Fruit fly (Drosophila melanogaster) whole organism, embryonic: ENCODE measurements around the gene CG6937.

Experiments
- Abd-B ChIP-seq: fragments of 200-800 bp; sonication (Bioruptor generic); optimal IDR thresholded peaks from 2 replicates; lab custom pipeline; 2018; ENCODE audit warnings: missing biosample characterization, mild to moderate bottlenecking, missing genetic modification characterization, moderate library complexity
- CG12155 ChIP-seq: fragments of 200-800 bp; sonication (Bioruptor generic); optimal IDR thresholded peaks from 3 replicates; lab custom pipeline; 2016; ENCODE audit warnings: missing biosample characterization, missing genetic modification characterization
- CG12744 ChIP-seq: fragments of 200-800 bp; sonication (Bioruptor generic); optimal IDR thresholded peaks from 2 replicates; lab custom pipeline; 2016; ENCODE audit warnings: missing biosample characterization, missing genetic modification characterization
- CG13775 ChIP-seq: fragments of 200-800 bp; sonication (Bioruptor generic); optimal IDR thresholded peaks from 3 replicates; lab custom pipeline; 2017; ENCODE audit warnings: missing biosample characterization, mild to moderate bottlenecking, missing genetic modification characterization
- CG15269 ChIP-seq: fragments of 200-800 bp; sonication (Bioruptor generic); optimal IDR thresholded peaks from 2 replicates; lab custom pipeline; 2018; ENCODE audit warnings: missing biosample characterization, mild to moderate bottlenecking, missing genetic modification characterization, moderate library complexity
- CG15696 ChIP-seq: fragments of 200-800 bp; sonication (Bioruptor generic); optimal IDR thresholded peaks from 2 replicates; lab custom pipeline; 2019; ENCODE audit warnings: missing biosample characterization, mild to moderate bottlenecking, missing genetic modification characterization, moderate library complexity
- CG1647 ChIP-seq: fragments of 200-800 bp; sonication (Bioruptor generic); optimal IDR thresholded peaks from 3 replicates; lab custom pipeline; 2016; ENCODE audit warnings: missing biosample characterization, missing genetic modification characterization
- CG16813 ChIP-seq: fragments of 200-800 bp; sonication (Bioruptor generic); IDR thresholded peaks from 3 replicates; pipeline ENCODE4 v1.3.6; 2022; ENCODE audit warnings: missing biosample characterization, missing genetic modification characterization; ENCODE audit not compliant: partially characterized antibody
- CG17186 ChIP-seq: fragments of 200-800 bp; sonication (Bioruptor generic); optimal IDR thresholded peaks from 3 replicates; lab custom pipeline; 2017; ENCODE audit warnings: missing biosample characterization, missing genetic modification reagents, missing genetic modification characterization
- CG2678 ChIP-seq: fragments of 200-800 bp; sonication (Bioruptor generic); optimal IDR thresholded peaks from 3 replicates; lab custom pipeline; 2019; ENCODE audit warnings: missing biosample characterization, mild to moderate bottlenecking, missing genetic modification characterization, moderate library complexity
- CG3163 ChIP-seq: fragments of 200-800 bp; sonication (Bioruptor generic); optimal IDR thresholded peaks from 3 replicates; lab custom pipeline; 2016; ENCODE audit warnings: missing biosample characterization, missing genetic modification characterization
- CG5180 ChIP-seq: fragments of 200-800 bp; sonication (Bioruptor generic); optimal IDR thresholded peaks from 3 replicates; lab custom pipeline; 2017; ENCODE audit warnings: missing biosample characterization, missing genetic modification characterization, mild to moderate bottlenecking, moderate library complexity, missing genetic modification reagents
- CG6175 ChIP-seq: fragments of 200-800 bp; sonication (Bioruptor generic); IDR thresholded peaks from 3 replicates; pipeline ENCODE4 v1.3.6; 2022; ENCODE audit warnings: missing biosample characterization, missing genetic modification characterization
- CG6654 ChIP-seq: fragments of 200-800 bp; sonication (Bioruptor generic); optimal IDR thresholded peaks from 2 replicates; lab custom pipeline; 2017; ENCODE audit warnings: missing biosample characterization, mild to moderate bottlenecking, missing genetic modification characterization
- CG7745 ChIP-seq: fragments of 200-800 bp; sonication (Bioruptor generic); optimal IDR thresholded peaks from 2 replicates; lab custom pipeline; 2018; ENCODE audit warnings: missing biosample characterization, mild to moderate bottlenecking, missing genetic modification characterization, moderate library complexity
- Dek ChIP-seq: fragments of 200-800 bp; sonication (Bioruptor generic); optimal IDR thresholded peaks from 3 replicates; lab custom pipeline; 2019; ENCODE audit warnings: missing biosample characterization, mild to moderate bottlenecking, missing genetic modification characterization, moderate library complexity
- Dref ChIP-seq: fragments of 200-800 bp; sonication (Bioruptor generic); IDR thresholded peaks from 2 replicates; pipeline ENCODE4 v1.3.6; 2022; ENCODE audit warnings: missing biosample characterization, missing genetic modification characterization
- Ets97D ChIP-seq: fragments of 200-800 bp; sonication (Bioruptor generic); optimal IDR thresholded peaks from 3 replicates; lab custom pipeline; 2016; ENCODE audit warnings: missing biosample characterization, missing genetic modification characterization
- Fer1 ChIP-seq: fragments of 200-800 bp; sonication (Bioruptor generic); optimal IDR thresholded peaks from 2 replicates; lab custom pipeline; 2017; ENCODE audit warnings: missing biosample characterization, mild to moderate bottlenecking, missing genetic modification characterization
- H15 ChIP-seq: fragments of 200-800 bp; sonication (Bioruptor generic); IDR thresholded peaks from 3 replicates; pipeline ENCODE4 v1.3.6; 2022; ENCODE audit warnings: missing biosample characterization, missing genetic modification characterization
- Hey ChIP-seq: fragments of 200-800 bp; sonication (Bioruptor generic); optimal IDR thresholded peaks from 3 replicates; lab custom pipeline; 2018; ENCODE audit warnings: missing biosample characterization, mild to moderate bottlenecking, missing genetic modification characterization
- Hmx ChIP-seq: fragments of 200-800 bp; sonication (Bioruptor generic); optimal IDR thresholded peaks from 2 replicates; lab custom pipeline; 2016; ENCODE audit warnings: missing biosample characterization, missing genetic modification characterization
- Hr3 ChIP-seq: fragments of 200-800 bp; sonication (Bioruptor generic); optimal IDR thresholded peaks from 3 replicates; lab custom pipeline; 2016; ENCODE audit warnings: missing biosample characterization, missing genetic modification characterization
- MESR4 ChIP-seq: fragments of 200-800 bp; sonication (Bioruptor generic); optimal IDR thresholded peaks from 2 replicates; lab custom pipeline; 2018; ENCODE audit warnings: missing biosample characterization, mild to moderate bottlenecking, missing genetic modification characterization, moderate library complexity
- NK7.1 ChIP-seq: fragments of 200-800 bp; sonication (Bioruptor generic); optimal IDR thresholded peaks from 3 replicates; lab custom pipeline; 2016; ENCODE audit warnings: missing biosample characterization, missing genetic modification characterization
- Nf-YC ChIP-seq: fragments of 200-800 bp; optimal IDR thresholded peaks from 3 replicates; lab custom pipeline; 2019; ENCODE audit warnings: missing biosample characterization, mild to moderate bottlenecking, missing genetic modification characterization, moderate library complexity
- Oli ChIP-seq: fragments of 200-800 bp; sonication (Bioruptor generic); optimal IDR thresholded peaks from 2 replicates; lab custom pipeline; 2018; ENCODE audit warnings: missing biosample characterization, mild to moderate bottlenecking, missing genetic modification characterization, moderate library complexity
- Optix ChIP-seq: fragments of 200-800 bp; sonication (Bioruptor generic); IDR thresholded peaks from 3 replicates; pipeline ENCODE4 v1.3.6; 2022; ENCODE audit warnings: missing biosample characterization, missing genetic modification characterization
- Vsx1 ChIP-seq: fragments of 200-800 bp; sonication (Bioruptor generic); optimal IDR thresholded peaks from 2 replicates; lab custom pipeline; 2017; ENCODE audit warnings: missing biosample characterization, mild to moderate bottlenecking, missing genetic modification characterization, missing genetic modification reagents
- ac ChIP-seq: fragments of 200-800 bp; sonication (Bioruptor generic); optimal IDR thresholded peaks from 3 replicates; lab custom pipeline; 2017; ENCODE audit warnings: missing biosample characterization, mild to moderate bottlenecking, missing genetic modification characterization
- bcd ChIP-seq: fragments of 200-800 bp; sonication (Bioruptor generic); optimal IDR thresholded peaks from 2 replicates; lab custom pipeline; 2017; ENCODE audit warnings: missing biosample characterization, mild to moderate bottlenecking, missing genetic modification characterization
- caup ChIP-seq: fragments of 200-800 bp; sonication (Bioruptor generic); optimal IDR thresholded peaks from 3 replicates; lab custom pipeline; 2017; ENCODE audit warnings: missing biosample characterization, mild to moderate bottlenecking, missing genetic modification characterization, moderate library complexity; ENCODE audit not compliant: severe bottlenecking
- cg ChIP-seq: fragments of 200-800 bp; sonication (Bioruptor generic); optimal IDR thresholded peaks from 3 replicates; lab custom pipeline; 2019; ENCODE audit warnings: missing biosample characterization, mild to moderate bottlenecking, missing genetic modification characterization, moderate library complexity
- chinmo ChIP-seq: fragments of 200-800 bp; sonication (Bioruptor generic); IDR thresholded peaks from 4 replicates; pipeline ENCODE4 v1.3.6; 2022; ENCODE audit warnings: missing biosample characterization, missing genetic modification characterization; ENCODE audit not compliant: partially characterized antibody
- croc ChIP-seq: fragments of 200-800 bp; sonication (Bioruptor generic); conservative IDR thresholded peaks from 3 replicates; pipeline ENCODE4 v1.3.6; 2022; ENCODE audit warnings: missing biosample characterization, missing genetic modification characterization
- da ChIP-seq: fragments of 200-800 bp; sonication (Bioruptor generic); optimal IDR thresholded peaks from 2 replicates; lab custom pipeline; 2016; ENCODE audit warnings: missing biosample characterization, missing genetic modification characterization
- ems ChIP-seq: fragments of 200-800 bp; sonication (Bioruptor generic); optimal IDR thresholded peaks from 3 replicates; lab custom pipeline; 2016; ENCODE audit warnings: missing biosample characterization, missing genetic modification characterization
- fd64A ChIP-seq: fragments of 200-800 bp; sonication (Bioruptor generic); optimal IDR thresholded peaks from 3 replicates; lab custom pipeline; 2018; ENCODE audit warnings: missing biosample characterization, mild to moderate bottlenecking, missing genetic modification characterization
- gem ChIP-seq: fragments of 200-800 bp; sonication (Bioruptor generic); optimal IDR thresholded peaks from 2 replicates; lab custom pipeline; 2019; ENCODE audit warnings: missing biosample characterization, mild to moderate bottlenecking, missing genetic modification characterization, moderate library complexity
- her ChIP-seq: fragments of 200-800 bp; sonication (Bioruptor generic); optimal IDR thresholded peaks from 2 replicates; lab custom pipeline; 2016; ENCODE audit warnings: missing biosample characterization, missing genetic modification characterization
- hth ChIP-seq: fragments of >200 bp; optimal IDR thresholded peaks from 2 replicates; lab custom pipeline; 2017; ENCODE audit warnings: inconsistent platforms
- ken ChIP-seq: fragments of 200-800 bp; sonication (Bioruptor generic); IDR thresholded peaks from 3 replicates; pipeline ENCODE4 v1.3.6; 2022; ENCODE audit warnings: missing biosample characterization, missing genetic modification characterization
- lab ChIP-seq: fragments of 200-800 bp; sonication (Bioruptor generic); optimal IDR thresholded peaks from 3 replicates; lab custom pipeline; 2017; ENCODE audit warnings: missing biosample characterization, missing genetic modification characterization, mild to moderate bottlenecking, moderate library complexity, missing genetic modification reagents
- mld ChIP-seq: fragments of 200-800 bp; sonication (Bioruptor generic); IDR thresholded peaks from 3 replicates; pipeline ENCODE4 v1.3.6; 2022; ENCODE audit warnings: missing biosample characterization, missing genetic modification characterization; ENCODE audit not compliant: partially characterized antibody
- repo ChIP-seq: fragments of 200-800 bp; sonication (Bioruptor generic); optimal IDR thresholded peaks from 2 replicates; lab custom pipeline; 2016; ENCODE audit warnings: missing biosample characterization, missing genetic modification characterization
- schlank ChIP-seq: fragments of 200-800 bp; sonication (Bioruptor generic); optimal IDR thresholded peaks from 2 replicates; lab custom pipeline; 2018; ENCODE audit warnings: missing biosample characterization, mild to moderate bottlenecking, missing genetic modification characterization
- sna ChIP-seq: fragments of 200-800 bp; sonication (Bioruptor generic); IDR thresholded peaks from 2 replicates; pipeline ENCODE4 v1.3.6; 2022; ENCODE audit warnings: missing biosample characterization, missing genetic modification characterization; ENCODE audit not compliant: partially characterized antibody
- stwl ChIP-seq: fragments of 200-800 bp; sonication (Bioruptor generic); optimal IDR thresholded peaks from 3 replicates; lab custom pipeline; 2018; ENCODE audit warnings: missing biosample characterization, mild to moderate bottlenecking, missing genetic modification characterization, moderate library complexity
- tin ChIP-seq: fragments of 200-800 bp; sonication (Bioruptor generic); optimal IDR thresholded peaks from 3 replicates; lab custom pipeline; 2016; ENCODE audit warnings: missing biosample characterization, missing genetic modification characterization
- vfl ChIP-seq: fragments of 200-800 bp; sonication (Bioruptor generic); optimal IDR thresholded peaks from 2 replicates; lab custom pipeline; 2016; ENCODE audit warnings: missing biosample characterization, missing genetic modification characterization
- z ChIP-seq: fragments of 200-800 bp; sonication (Bioruptor generic); IDR thresholded peaks from 3 replicates; pipeline ENCODE4 v1.3.6; 2022; ENCODE audit warnings: missing biosample characterization, missing genetic modification characterization

CG6937 gene

DNA sequence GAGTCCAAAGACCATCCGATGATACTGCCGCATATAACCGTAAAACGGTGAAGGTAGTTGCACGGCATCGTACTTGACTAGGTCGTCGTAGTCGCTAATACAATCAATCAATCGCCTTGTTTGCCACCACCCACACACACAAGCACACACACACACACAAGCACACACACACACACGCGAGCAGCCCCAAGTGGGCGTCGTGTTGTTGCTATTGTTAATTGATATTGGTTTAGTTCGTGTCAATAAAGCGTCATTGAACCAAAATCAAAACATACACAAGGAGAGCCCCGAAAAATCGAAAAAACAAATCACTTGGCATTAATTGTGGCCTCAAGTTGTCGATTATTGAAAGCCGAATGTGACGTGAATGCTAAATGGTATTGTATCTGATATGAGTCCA, 11.9 kb downstream of the CG6937 start (continued):
- TF ChIP-seq Hey (tag; lab: Kevin White, UChicago) = no peak
- TF ChIP-seq CG3163 (GFP tag; lab: Kevin White, UChicago) = no peak
- TF ChIP-seq fd64A (GFP tag; lab: Kevin White, UChicago) = peak; percentile 70
- peak; percentile 33 for TF ChIP-seq CG15269 (tag; lab: Kevin White, UChicago)
- TF ChIP-seq ken (GFP tag; lab: Robert Waterston, UW) = no peak
- TF ChIP-seq cg = peak; percentile 56
- TF ChIP-seq CG17186 (GFP tag; lab: Kevin White, UChicago) = no peak
- TF ChIP-seq H15 (GFP tag; lab: Robert Waterston, UW) = no peak
- no peak for TF ChIP-seq repo (GFP tag; lab: Kevin White, UChicago)
- TF ChIP-seq croc (GFP tag; lab: Robert Waterston, UW) = no peak
- TF ChIP-seq bcd (GFP tag; lab: Kevin White, UChicago) = peak; percentile 29
- TF ChIP-seq hth (lab: Kevin White, UChicago) = no peak
- no peak for TF ChIP-seq NK7.1 (GFP tag; lab: Kevin White, UChicago)
- no peak for TF ChIP-seq ac (GFP tag; lab: Kevin White, UChicago)
- peak; percentile 56 for TF ChIP-seq gem
- no peak for TF ChIP-seq CG1647
- peak; percentile 62 for TF ChIP-seq caup (GFP tag; lab: Kevin White, UChicago)
- TF ChIP-seq her = peak; percentile 29
- peak; percentile 51 for TF ChIP-seq Fer1 (GFP tag; lab: Kevin White, UChicago)
- no peak for TF ChIP-seq stwl
- TF ChIP-seq vfl (GFP tag; lab: Kevin White, UChicago) = no peak
- no peak for TF ChIP-seq Abd-B (GFP tag; lab: Kevin White, UChicago)
- peak; percentile 45 for TF ChIP-seq CG15696 (tag; lab: Kevin White, UChicago)
- TF ChIP-seq tin (GFP tag; lab: Kevin White, UChicago) = no peak
- TF ChIP-seq Oli (tag; lab: Kevin White, UChicago) = no peak
- 0 out of 2 replicates have a peak, but pooled peaks have one; percentile 35 for TF ChIP-seq sna (GFP tag; lab: Robert Waterston, UW)
- no peak for TF ChIP-seq ems
- no peak for TF ChIP-seq da (GFP tag; lab: Kevin White, UChicago)
- TF ChIP-seq Optix (GFP tag; lab: Robert Waterston, UW) = no peak
- TF ChIP-seq CG13775 = no peak
- no peak for TF ChIP-seq Dref
- TF ChIP-seq MESR4 (GFP tag; lab: Kevin White, UChicago) = no peak
- TF ChIP-seq CG5180 (GFP tag; lab: Kevin White, UChicago) = peak; percentile 28
- TF ChIP-seq lab (GFP tag; lab: Kevin White, UChicago) = peak; percentile 91
- TF ChIP-seq Hmx (GFP tag; lab: Kevin White, UChicago) = no peak
- peak; percentile 68 for TF ChIP-seq CG2678 (tag; lab: Kevin White, UChicago)
- TF ChIP-seq Nf-YC = no peak
- TF ChIP-seq Ets97D (GFP tag; lab: Kevin White, UChicago) = no peak
- TF ChIP-seq CG7745 (tag; lab: Kevin White, UChicago) = no peak
- peak; percentile 29 for TF ChIP-seq CG12744 (GFP tag; lab: Kevin White, UChicago)
- TF ChIP-seq CG6654 (GFP tag; lab: Kevin White, UChicago) = no peak
- peak; percentile 46 for TF ChIP-seq schlank (tag; lab: Kevin White, UChicago)
- TF ChIP-seq chinmo = 0 out of 4 replicates have a peak, but pooled peaks have one; percentile 37
- TF ChIP-seq mld (GFP tag; lab: Robert Waterston, UW) = no peak
- TF ChIP-seq CG16813 (GFP tag; lab: Robert Waterston, UW) = no peak
- TF ChIP-seq z (GFP tag; lab: Robert Waterston, UW) = 0 out of 3 replicates have a peak, but pooled peaks have one; percentile 35
- TF ChIP-seq CG12155 (GFP tag; lab: Kevin White, UChicago) = no peak
- no peak for TF ChIP-seq Hr3
- TF ChIP-seq CG6175 (GFP tag; lab: Robert Waterston, UW) = no peak
- TF ChIP-seq Vsx1 (GFP tag; lab: Kevin White, UChicago) = peak; percentile 77
- TF ChIP-seq Dek (tag; lab: Kevin White, UChicago) = no peak
